Worm (Caenorhabditis elegans) whole organism, mixed stage, embryonic: Measurements from ENCODE around the gene K02D10.4.

Experiments used
- ceh-39 ChIP-seq: fragments of 150-350 bp; optimal IDR thresholded peaks from 2 replicates; lab custom pipeline; 2014; ENCODE audit warnings: missing biosample characterization, missing genetic modification characterization
- ces-1 ChIP-seq: fragments of 150-350 bp; optimal IDR thresholded peaks from 2 replicates; lab custom pipeline; 2014; ENCODE audit warnings: missing biosample characterization, missing genetic modification reagents, missing genetic modification characterization
- elt-1 ChIP-seq: sonication (generic microtip); optimal IDR thresholded peaks from 2 replicates; lab custom pipeline; 2017; ENCODE audit warnings: missing genetic modification characterization, mild to moderate bottlenecking, missing compliant biosample characterization, antibody characterized with exemption, moderate library complexity, borderline replicate concordance; ENCODE audit not compliant: insufficient read depth
- ham-2 ChIP-seq: fragments of 200-800 bp; sonication (Bioruptor generic); optimal IDR thresholded peaks from 2 replicates; lab custom pipeline; 2018; ENCODE audit warnings: mild to moderate bottlenecking, missing genetic modification characterization, missing compliant biosample characterization
- hlh-1 ChIP-seq: fragments of 150-350 bp; optimal IDR thresholded peaks from 2 replicates; lab custom pipeline; 2014; ENCODE audit warnings: missing biosample characterization, missing genetic modification reagents, missing genetic modification characterization
- mab-5 ChIP-seq: fragments of 150-350 bp; optimal IDR thresholded peaks from 2 replicates; lab custom pipeline; 2014; ENCODE audit warnings: missing biosample characterization, missing genetic modification characterization
- mep-1 ChIP-seq: fragments of 150-350 bp; optimal IDR thresholded peaks from 2 replicates; lab custom pipeline; 2017; ENCODE audit warnings: missing biosample characterization, missing genetic modification reagents, missing genetic modification characterization, inconsistent platforms
- nhr-12 ChIP-seq: fragments of 150-350 bp; optimal IDR thresholded peaks from 2 replicates; lab custom pipeline; 2014; ENCODE audit warnings: missing biosample characterization, missing genetic modification characterization
- nhr-2 ChIP-seq: fragments of 150-350 bp; optimal IDR thresholded peaks from 2 replicates; lab custom pipeline; 2014; ENCODE audit warnings: missing biosample characterization, missing genetic modification characterization
- nhr-237 ChIP-seq: fragments of 150-350 bp; optimal IDR thresholded peaks from 2 replicates; lab custom pipeline; 2014; ENCODE audit warnings: missing biosample characterization, missing genetic modification characterization
- nhr-28 ChIP-seq: fragments of 150-350 bp; optimal IDR thresholded peaks from 2 replicates; lab custom pipeline; 2014; ENCODE audit warnings: missing biosample characterization, missing genetic modification characterization
- nhr-76 ChIP-seq: sonication (generic microtip); optimal IDR thresholded peaks from 2 replicates; lab custom pipeline; 2017; ENCODE audit warnings: missing biosample characterization, missing genetic modification characterization
- unc-39 ChIP-seq: fragments of 150-350 bp; optimal IDR thresholded peaks from 2 replicates; lab custom pipeline; 2014; ENCODE audit warnings: missing biosample characterization, missing genetic modification characterization
- unc-62 ChIP-seq: fragments of 150-350 bp; optimal IDR thresholded peaks from 2 replicates; lab custom pipeline; 2014; ENCODE audit warnings: missing biosample characterization, missing genetic modification reagents, missing genetic modification characterization

- TF ChIP-seq mep-1 (tag; lab: Kevin White, UChicago) (no peak), nhr-28 (tag; lab: Kevin White, UChicago) (no peak), nhr-76 (tag; lab: Kevin White, UChicago) (no peak), nhr-2 (tag; lab: Kevin White, UChicago) (no peak), ham-2 (no peak), ces-1 (GFP tag; lab: Kevin White, UChicago) (no peak), nhr-237 (no peak), elt-1 (no peak), hlh-1 (no peak), mab-5 (tag; lab: Kevin White, UChicago) (no peak), ceh-39 (no peak), unc-62 (GFP tag; lab: Kevin White, UChicago) (no peak), nhr-12 (no peak), unc-39 (tag; lab: Kevin White, UChicago) (no peak)
Observed at ce11 chrIII:8744765-8745164, 35.0 kb downstream of the K02D10.4 start.
